Fruit fly (Drosophila melanogaster) whole organism, pupa: ENCODE results near the gene CG4116.

Source experiments
- CG10348 ChIP-seq: fragments of 200-800 bp; sonication (Bioruptor generic); IDR thresholded peaks from 2 replicates; pipeline ENCODE4 v1.3.6; 2022; ENCODE audit warnings: missing biosample characterization, missing genetic modification characterization
- CG12605 ChIP-seq: fragments of 200-800 bp; sonication (Bioruptor generic); IDR thresholded peaks from 2 replicates; pipeline ENCODE4 v1.3.6; 2022; ENCODE audit warnings: missing biosample characterization, missing genetic modification characterization
- CG13204 ChIP-seq: fragments of 200-800 bp; sonication (Bioruptor generic); optimal IDR thresholded peaks from 2 replicates; lab custom pipeline; 2018; ENCODE audit warnings: missing biosample characterization, mild to moderate bottlenecking, missing genetic modification characterization, moderate library complexity
- CG14655 ChIP-seq: fragments of 200-800 bp; sonication (Bioruptor generic); optimal IDR thresholded peaks from 3 replicates; lab custom pipeline; 2017; ENCODE audit warnings: mild to moderate bottlenecking, missing biosample characterization, missing genetic modification reagents, missing genetic modification characterization
- CG15710 ChIP-seq: fragments of 200-800 bp; sonication (Bioruptor generic); optimal IDR thresholded peaks from 2 replicates; lab custom pipeline; 2018; ENCODE audit warnings: missing biosample characterization, mild to moderate bottlenecking, missing genetic modification characterization, moderate library complexity
- CG17806 ChIP-seq: fragments of 200-800 bp; sonication (Bioruptor generic); optimal IDR thresholded peaks from 2 replicates; lab custom pipeline; 2018; ENCODE audit warnings: missing biosample characterization, mild to moderate bottlenecking, missing genetic modification characterization, moderate library complexity
- CG32121 ChIP-seq: fragments of 200-800 bp; sonication (Bioruptor generic); IDR thresholded peaks from 2 replicates; pipeline ENCODE4 v1.3.6; 2022; ENCODE audit warnings: missing biosample characterization, missing genetic modification characterization
- CG34367 ChIP-seq: fragments of 200-800 bp; sonication (Bioruptor generic); optimal IDR thresholded peaks from 2 replicates; lab custom pipeline; 2018; ENCODE audit warnings: missing biosample characterization, mild to moderate bottlenecking, missing genetic modification characterization
- CG4496 ChIP-seq: fragments of 200-800 bp; sonication (Bioruptor generic); IDR thresholded peaks from 3 replicates; pipeline ENCODE4 v1.3.6; 2022; ENCODE audit warnings: missing biosample characterization, missing genetic modification characterization
- CG8159 ChIP-seq: fragments of 200-800 bp; sonication (Bioruptor generic); optimal IDR thresholded peaks from 3 replicates; lab custom pipeline; 2018; ENCODE audit warnings: missing biosample characterization, mild to moderate bottlenecking, missing genetic modification characterization, moderate library complexity
- CG8301 ChIP-seq: fragments of 200-800 bp; sonication (Bioruptor generic); optimal IDR thresholded peaks from 2 replicates; lab custom pipeline; 2018; ENCODE audit warnings: missing biosample characterization, mild to moderate bottlenecking, missing genetic modification characterization
- CG9948 ChIP-seq: fragments of 200-800 bp; sonication (Bioruptor generic); optimal IDR thresholded peaks from 2 replicates; lab custom pipeline; 2018; ENCODE audit warnings: missing biosample characterization, mild to moderate bottlenecking, missing genetic modification characterization, moderate library complexity
- D1 ChIP-seq: fragments of 200-800 bp; sonication (Bioruptor generic); optimal IDR thresholded peaks from 2 replicates; lab custom pipeline; 2018; ENCODE audit warnings: missing biosample characterization, mild to moderate bottlenecking, missing genetic modification characterization, moderate library complexity
- EcR ChIP-seq: fragments of 200-800 bp; sonication (Bioruptor generic); optimal IDR thresholded peaks from 3 replicates; lab custom pipeline; 2019; ENCODE audit warnings: missing biosample characterization, missing genetic modification characterization, mild to moderate bottlenecking, moderate library complexity, missing genetic modification reagents
- Ets98B ChIP-seq: fragments of 200-800 bp; sonication (Bioruptor generic); IDR thresholded peaks from 2 replicates; pipeline ENCODE4 v1.3.6; 2022; ENCODE audit warnings: missing biosample characterization, missing genetic modification characterization
- Pif1A ChIP-seq: fragments of 200-800 bp; sonication (Bioruptor generic); optimal IDR thresholded peaks from 3 replicates; lab custom pipeline; 2016; ENCODE audit warnings: missing biosample characterization, missing genetic modification characterization
- Pif1B ChIP-seq: fragments of 200-800 bp; sonication (Bioruptor generic); optimal IDR thresholded peaks from 3 replicates; lab custom pipeline; 2016; ENCODE audit warnings: missing biosample characterization, missing genetic modification characterization
- Snoo ChIP-seq: fragments of 200-800 bp; sonication (Bioruptor generic); optimal IDR thresholded peaks from 3 replicates; lab custom pipeline; 2017; ENCODE audit warnings: missing biosample characterization, mild to moderate bottlenecking, missing genetic modification characterization, inconsistent platforms
- fd96Ca ChIP-seq: fragments of 200-800 bp; sonication (Bioruptor generic); IDR thresholded peaks from 3 replicates; pipeline ENCODE4 v1.3.6; 2022; ENCODE audit warnings: missing biosample characterization, missing genetic modification characterization
- gl ChIP-seq: fragments of 200-800 bp; sonication (Bioruptor generic); optimal IDR thresholded peaks from 2 replicates; lab custom pipeline; 2018; ENCODE audit warnings: missing biosample characterization, mild to moderate bottlenecking, missing genetic modification characterization
- rn ChIP-seq: fragments of 200-800 bp; sonication (Bioruptor generic); IDR thresholded peaks from 2 replicates; pipeline ENCODE4 v1.3.6; 2022; ENCODE audit warnings: missing biosample characterization, missing genetic modification characterization

CG4116 gene

DNA sequence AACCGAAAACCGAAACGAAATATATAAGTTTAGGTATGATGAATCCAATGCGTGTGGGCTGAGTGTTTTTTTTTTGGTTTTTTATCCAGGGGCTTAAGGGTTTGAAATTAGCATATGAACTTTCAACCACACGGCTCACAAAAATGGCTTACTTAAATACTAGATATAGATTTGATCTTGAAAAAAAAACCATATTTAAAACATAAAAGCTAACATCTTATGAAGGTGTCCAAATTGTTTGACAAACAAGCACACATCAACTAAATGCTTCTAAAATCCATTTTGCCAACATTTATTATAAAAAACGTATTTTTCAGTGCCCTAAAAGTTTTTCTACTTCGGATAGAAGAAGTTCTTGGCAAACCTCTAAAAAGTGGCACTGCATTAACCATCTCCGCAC lies 17.5 kb downstream of the CG4116 start:
- TF ChIP-seq D1 (no peak), CG8301 (tag; lab: Kevin White, UChicago) (no peak), CG13204 (no peak), CG10348 (no peak), CG12605 (GFP tag; lab: Robert Waterston, UW) (no peak), CG17806 (tag; lab: Kevin White, UChicago) (no peak)

DNA sequence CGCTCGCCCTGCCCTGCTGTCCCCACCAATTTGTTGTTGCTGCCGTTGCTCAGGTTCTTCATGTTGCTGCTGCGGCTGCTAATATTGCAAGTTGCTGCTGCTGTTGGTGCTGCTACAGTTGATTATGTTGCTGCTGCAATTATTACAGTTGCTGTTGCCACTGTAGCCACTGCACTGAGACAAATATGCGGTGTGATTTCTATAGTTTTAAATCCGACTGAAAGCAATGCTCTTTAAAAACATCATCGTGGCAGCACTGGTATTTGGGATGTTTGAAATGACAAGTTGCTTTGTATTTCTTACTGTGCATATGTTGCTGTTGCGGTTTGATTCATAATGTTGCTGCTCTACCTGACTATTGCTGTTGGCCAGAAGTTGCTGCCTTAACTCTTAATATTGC lies 19.7 kb downstream of the CG4116 start:
- TF ChIP-seq CG9948 (tag; lab: Kevin White, UChicago): peak; percentile 80
- no peak for TF ChIP-seq EcR
- TF ChIP-seq CG10348: peak; percentile 67
- peak; percentile 82 for TF ChIP-seq CG15710
- TF ChIP-seq rn: peak; percentile 87
- TF ChIP-seq CG34367 (tag; lab: Kevin White, UChicago): peak; percentile 85
- peak; percentile 20 for TF ChIP-seq CG13204
- peak; percentile 94 for TF ChIP-seq Ets98B
- peak; percentile 90 for TF ChIP-seq CG8301 (tag; lab: Kevin White, UChicago)
- peak; percentile 71 for TF ChIP-seq gl (tag; lab: Kevin White, UChicago)
- peak; percentile 96 for TF ChIP-seq fd96Ca (GFP tag; lab: Robert Waterston, UW)
- peak; percentile 86 for TF ChIP-seq Pif1A (GFP tag; lab: Kevin White, UChicago)
- peak; percentile 81 for TF ChIP-seq Pif1B (GFP tag; lab: Kevin White, UChicago)
- TF ChIP-seq CG12605 (GFP tag; lab: Robert Waterston, UW): peak; percentile 88
- TF ChIP-seq CG17806 (tag; lab: Kevin White, UChicago): peak; percentile 85
- peak; percentile 97 for TF ChIP-seq CG4496 (GFP tag; lab: Robert Waterston, UW)
- TF ChIP-seq CG8159 (tag; lab: Kevin White, UChicago): peak; percentile 80
- TF ChIP-seq Snoo: peak; percentile 51
- peak; percentile 52 for TF ChIP-seq D1
- peak; percentile 93 for TF ChIP-seq CG32121
- TF ChIP-seq CG14655: peak; percentile 92

DNA sequence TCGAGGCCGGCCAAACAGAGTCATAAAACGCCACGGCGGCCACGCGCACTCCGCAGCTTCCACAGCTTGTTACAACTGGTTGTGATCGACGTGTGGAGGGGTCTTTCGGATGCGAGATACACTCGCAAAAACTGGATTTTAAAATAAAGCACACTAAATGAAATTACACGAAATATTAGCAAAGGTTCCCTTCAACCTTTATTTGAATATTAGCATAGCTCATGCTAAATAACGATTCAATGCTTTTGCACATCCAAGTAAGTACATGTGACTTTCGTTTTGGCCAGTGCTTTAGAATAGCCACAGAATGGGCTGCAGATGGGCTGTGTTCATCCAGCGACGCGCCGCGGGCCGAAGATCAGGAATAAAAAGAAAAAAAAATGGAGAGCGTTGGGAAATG lies 21.4 kb downstream of the CG4116 start:
- TF ChIP-seq CG15710 (peak; percentile 97), CG4496 (GFP tag; lab: Robert Waterston, UW) (peak; percentile 96), CG12605 (GFP tag; lab: Robert Waterston, UW) (peak; percentile 92), Pif1A (GFP tag; lab: Kevin White, UChicago) (peak; percentile 93), CG17806 (tag; lab: Kevin White, UChicago) (peak; percentile 97), CG32121 (peak; percentile 84), D1 (peak; percentile 77), CG10348 (0 out of 2 replicates have a peak, but pooled peaks have one; percentile 8), CG34367 (tag; lab: Kevin White, UChicago) (peak; percentile 97), CG13204 (peak; percentile 90), gl (tag; lab: Kevin White, UChicago) (peak; percentile 93), Ets98B (peak; percentile 89), CG14655 (peak; percentile 95), Pif1B (GFP tag; lab: Kevin White, UChicago) (peak; percentile 91), Snoo (peak; percentile 81), CG8301 (tag; lab: Kevin White, UChicago) (peak; percentile 95), CG8159 (tag; lab: Kevin White, UChicago) (peak; percentile 96), CG9948 (tag; lab: Kevin White, UChicago) (peak; percentile 95), fd96Ca (GFP tag; lab: Robert Waterston, UW) (peak; percentile 95), rn (peak; percentile 93), EcR (peak; percentile 56)
- TF ChIP-seq, all 21 proteins: peak for 21

DNA sequence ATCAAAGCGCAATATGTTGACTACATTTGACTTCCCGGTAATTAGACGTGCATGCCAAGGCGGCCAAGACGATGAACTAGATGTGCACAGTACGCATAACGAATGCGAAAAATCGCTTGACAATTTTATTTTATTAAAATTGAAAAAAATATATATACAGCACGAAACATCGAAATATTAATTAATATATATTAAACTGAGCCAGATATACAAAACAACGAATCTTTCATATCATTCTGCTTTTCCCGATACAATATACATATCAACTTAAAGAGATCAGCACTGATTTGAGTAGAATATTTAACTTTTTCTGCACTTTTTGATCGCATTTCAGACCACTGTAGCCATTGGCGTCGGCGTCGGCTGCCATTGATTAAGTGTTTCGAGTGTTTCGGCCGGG lies 21.9 kb downstream of the CG4116 start:
- TF ChIP-seq rn: no peak
- TF ChIP-seq D1: no peak
- peak; percentile 57 for TF ChIP-seq CG8301 (tag; lab: Kevin White, UChicago)
- TF ChIP-seq CG34367 (tag; lab: Kevin White, UChicago): peak; percentile 56
- no peak for TF ChIP-seq Snoo
- TF ChIP-seq CG14655: peak; percentile 67
- no peak for TF ChIP-seq fd96Ca (GFP tag; lab: Robert Waterston, UW)
- TF ChIP-seq CG15710: peak; percentile 10
- peak; percentile 27 for TF ChIP-seq CG8159 (tag; lab: Kevin White, UChicago)
- TF ChIP-seq Ets98B: no peak; the same call in 1 of the 2 replicates
- TF ChIP-seq CG17806 (tag; lab: Kevin White, UChicago): peak; percentile 69
- TF ChIP-seq EcR: no peak
- peak; percentile 72 for TF ChIP-seq CG4496 (GFP tag; lab: Robert Waterston, UW)
- no peak for TF ChIP-seq gl (tag; lab: Kevin White, UChicago)
- no peak for TF ChIP-seq CG13204
- TF ChIP-seq CG32121: peak; percentile 60; the same call in 1 of the 2 replicates
- 0 out of 2 replicates have a peak, but pooled peaks have one; percentile 18 for TF ChIP-seq CG10348
- TF ChIP-seq CG9948 (tag; lab: Kevin White, UChicago): peak; percentile 78
- no peak for TF ChIP-seq Pif1B (GFP tag; lab: Kevin White, UChicago)
- TF ChIP-seq CG12605 (GFP tag; lab: Robert Waterston, UW): peak; percentile 60
- no peak for TF ChIP-seq Pif1A (GFP tag; lab: Kevin White, UChicago)

DNA sequence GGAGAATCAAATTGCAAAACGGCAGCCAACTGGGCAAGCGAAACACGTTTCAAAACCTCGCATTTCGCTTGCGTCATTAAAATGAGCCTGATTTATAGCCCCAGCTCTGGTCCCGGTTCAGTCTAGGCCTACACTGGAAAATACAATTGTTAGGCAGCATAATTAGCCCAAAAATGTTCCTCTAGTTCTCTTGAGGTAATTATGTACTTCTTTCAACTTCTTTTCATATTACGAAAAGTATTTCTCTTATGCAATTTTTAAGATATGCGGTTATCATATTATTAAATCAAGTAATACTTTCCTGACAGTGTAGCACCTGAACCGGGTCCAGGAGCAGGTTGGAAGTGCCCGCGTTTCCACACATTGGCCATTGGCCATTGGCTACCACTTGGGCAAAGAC lies 22.6 kb downstream of the CG4116 start:
- TF ChIP-seq CG34367 (tag; lab: Kevin White, UChicago): peak; percentile 91
- peak; percentile 31 for TF ChIP-seq EcR
- peak; percentile 86 for TF ChIP-seq rn
- TF ChIP-seq Ets98B: peak; percentile 93
- TF ChIP-seq CG13204: peak; percentile 83
- TF ChIP-seq CG12605 (GFP tag; lab: Robert Waterston, UW): peak; percentile 92
- peak; percentile 85 for TF ChIP-seq gl (tag; lab: Kevin White, UChicago)
- peak; percentile 91 for TF ChIP-seq Pif1A (GFP tag; lab: Kevin White, UChicago)
- TF ChIP-seq CG9948 (tag; lab: Kevin White, UChicago): peak; percentile 94
- TF ChIP-seq CG17806 (tag; lab: Kevin White, UChicago): peak; percentile 93
- TF ChIP-seq CG4496 (GFP tag; lab: Robert Waterston, UW): peak; percentile 97
- peak; percentile 92 for TF ChIP-seq CG14655
- peak; percentile 84 for TF ChIP-seq Pif1B (GFP tag; lab: Kevin White, UChicago)
- TF ChIP-seq CG32121: peak; percentile 91
- peak; percentile 92 for TF ChIP-seq CG8159 (tag; lab: Kevin White, UChicago)
- peak; percentile 93 for TF ChIP-seq CG15710
- TF ChIP-seq fd96Ca (GFP tag; lab: Robert Waterston, UW): peak; percentile 92
- TF ChIP-seq CG10348: peak; percentile 54; the same call in 1 of the 2 replicates
- peak; percentile 94 for TF ChIP-seq CG8301 (tag; lab: Kevin White, UChicago)
- peak; percentile 78 for TF ChIP-seq D1
- peak; percentile 20 for TF ChIP-seq Snoo
